Worm (Caenorhabditis elegans): ENCODE measurements around the gene sri-47.
"Not testable (repeated sequence)": the region's sequence is repeated elsewhere in the genome, so short reads cannot be mapped to it uniquely, and the experiment has no call there.

Gene sri-47

DNA sequence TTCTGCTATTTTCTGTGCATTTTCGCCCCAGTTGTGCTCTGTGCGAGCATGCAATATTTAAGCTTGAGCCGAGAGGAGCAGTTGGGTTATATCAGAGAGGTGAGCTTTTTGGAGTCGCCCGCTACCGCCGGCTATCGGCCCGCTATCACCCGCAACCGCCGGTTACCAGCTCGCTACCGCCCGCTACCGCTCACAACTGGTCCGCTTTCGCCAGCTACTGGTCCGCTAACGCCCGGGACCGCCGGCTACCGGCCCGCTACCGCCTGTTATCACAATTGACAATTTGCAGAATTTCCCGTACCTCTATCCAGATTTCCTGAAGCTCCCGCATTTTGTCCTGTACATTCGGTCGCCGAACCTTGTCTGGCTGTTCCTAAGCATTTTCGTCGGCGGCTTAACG lies 28.3 kb upstream of the sri-47 start:
- TF ChIP-seq tab-1 (GFP tag; IDR thresholded peaks at IDR 0.05) (no peak), flt-1 (GFP tag; IDR thresholded peaks at IDR 0.05) (peak; percentile 44; the same call in 1 of the 2 replicates), ztf-29 (GFP tag; IDR thresholded peaks at IDR 0.05) (no peak), cog-1 (tag; optimal IDR thresholded peaks at IDR 0.05) (no peak), ztf-23 (GFP tag; IDR thresholded peaks at IDR 0.05) (no peak), klf-2 (GFP tag; conservative IDR thresholded peaks at IDR 0.05) (no peak), T22C8.4 (GFP tag; IDR thresholded peaks at IDR 0.05) (no peak)

DNA sequence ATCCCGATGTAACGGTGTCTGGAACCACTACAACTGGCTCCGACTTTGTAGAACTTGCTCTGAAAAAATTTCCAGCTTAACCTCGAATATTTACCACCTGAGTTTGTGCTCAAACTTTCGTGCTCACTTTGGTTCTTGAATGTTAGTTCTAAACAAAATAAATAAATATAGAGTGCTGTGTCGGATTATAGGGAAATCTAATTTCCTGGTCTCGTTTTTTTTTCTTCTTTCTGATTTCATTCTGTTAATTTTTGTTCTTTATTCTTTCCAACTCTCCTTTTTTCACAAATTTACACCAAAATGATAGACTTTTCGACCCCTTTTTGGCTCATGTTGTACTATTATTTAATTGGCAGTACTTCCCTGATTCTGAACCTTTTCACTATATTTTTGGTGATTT lies 27.4 kb upstream of the sri-47 start, which contains the start of gene sri-37:
sri-37 (plus strand) TSS at position 301 of the 400 bp plus-strand sequence.
- TF ChIP-seq T22C8.4 (GFP tag; IDR thresholded peaks at IDR 0.05) (no peak), flt-1 (GFP tag; IDR thresholded peaks at IDR 0.05) (no peak), tab-1 (GFP tag; IDR thresholded peaks at IDR 0.05) (no peak), ref-1 (GFP tag; conservative IDR thresholded peaks at IDR 0.05) (no peak), ztf-23 (GFP tag; IDR thresholded peaks at IDR 0.05) (no peak), klf-2 (GFP tag; conservative IDR thresholded peaks at IDR 0.05) (no peak), ztf-29 (GFP tag; IDR thresholded peaks at IDR 0.05) (no peak), cog-1 (tag; optimal IDR thresholded peaks at IDR 0.05) (no peak), med-1 (GFP tag; optimal IDR thresholded peaks at IDR 0.05; ENCODE audit: insufficient read depth) (no peak)

DNA sequence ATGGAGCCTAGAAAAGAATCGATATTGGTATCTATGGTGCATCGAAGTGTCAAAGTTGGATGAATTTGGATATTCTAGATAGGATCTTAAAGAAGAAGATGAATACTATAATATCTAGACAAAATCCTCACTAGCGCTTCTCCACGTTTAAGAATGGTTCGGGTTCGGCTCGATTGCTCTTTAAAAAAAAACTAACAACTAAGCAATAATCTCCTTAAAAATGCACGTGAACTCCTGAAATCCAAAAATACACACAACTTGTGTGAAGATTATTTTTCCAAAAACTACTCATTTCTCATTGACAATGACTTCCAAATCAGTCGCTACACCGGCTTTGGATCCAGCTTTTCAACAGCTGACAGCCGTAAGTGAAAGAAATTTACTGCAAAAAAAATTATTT lies 25.5 kb upstream of the sri-47 start, which contains the start of gene D2062.1:
D2062.1 (plus strand) TSS at position 301 of the 400 bp plus-strand sequence.
- TF ChIP-seq klf-2 (GFP tag; conservative IDR thresholded peaks at IDR 0.05) (no peak), cog-1 (tag; optimal IDR thresholded peaks at IDR 0.05) (no peak), med-1 (GFP tag; optimal IDR thresholded peaks at IDR 0.05; ENCODE audit: insufficient read depth) (no peak), ztf-23 (GFP tag; IDR thresholded peaks at IDR 0.05) (no peak), T22C8.4 (GFP tag; IDR thresholded peaks at IDR 0.05) (no peak), ztf-29 (GFP tag; IDR thresholded peaks at IDR 0.05) (no peak), tab-1 (GFP tag; IDR thresholded peaks at IDR 0.05) (no peak), flt-1 (GFP tag; IDR thresholded peaks at IDR 0.05) (no peak), ref-1 (GFP tag; conservative IDR thresholded peaks at IDR 0.05) (no peak)

DNA sequence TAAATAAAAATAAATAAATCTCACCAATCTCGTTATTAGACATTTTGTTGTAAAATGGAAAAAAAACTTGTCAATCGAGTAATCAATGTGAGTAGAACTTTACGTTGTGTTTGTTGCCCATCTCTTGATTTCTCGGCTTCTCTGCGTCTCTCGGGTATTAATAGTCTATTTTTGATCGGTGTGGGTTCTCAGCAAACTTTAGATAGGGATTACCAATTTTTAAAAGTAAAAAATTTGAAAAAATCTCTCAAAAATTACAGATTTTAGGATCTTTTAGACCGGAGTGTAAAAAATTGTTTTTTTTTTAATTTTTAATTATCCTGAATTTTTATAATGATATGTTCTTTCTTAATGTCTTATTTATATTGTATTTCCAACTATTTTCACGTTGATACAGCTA lies 19.3 kb upstream of the sri-47 start, which contains the start of gene F22E5.21:
F22E5.21 (minus strand) TSS at position 101 of the 400 bp plus-strand sequence.
- TF ChIP-seq ref-1 (GFP tag; conservative IDR thresholded peaks at IDR 0.05) (no peak), flt-1 (GFP tag; IDR thresholded peaks at IDR 0.05) (no peak), klf-2 (GFP tag; conservative IDR thresholded peaks at IDR 0.05) (no peak), med-1 (GFP tag; optimal IDR thresholded peaks at IDR 0.05; ENCODE audit: insufficient read depth) (no peak)

DNA sequence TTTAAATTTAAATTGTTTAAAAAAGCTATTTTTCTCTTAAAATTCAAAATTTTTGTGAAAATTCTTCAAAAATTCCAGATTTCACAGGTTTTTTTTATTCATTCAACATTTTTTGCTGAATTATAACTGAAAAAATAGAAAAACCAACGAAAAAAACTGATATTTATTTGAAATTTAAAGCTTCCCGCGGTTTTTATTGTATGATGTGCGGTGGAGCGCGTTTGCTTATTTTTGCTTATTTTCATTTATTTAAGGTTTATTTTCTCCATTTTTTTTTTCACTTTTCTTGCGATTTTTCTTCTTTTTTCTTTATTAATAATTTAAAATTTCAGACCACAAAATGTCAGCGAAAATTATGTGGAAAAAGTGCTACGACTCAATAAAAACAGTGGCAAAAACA lies 18.6 kb upstream of the sri-47 start, which contains the start of gene F22E5.9:
F22E5.9 (plus strand) TSS at position 327 of the 400 bp plus-strand sequence.
- TF ChIP-seq med-1 (GFP tag; optimal IDR thresholded peaks at IDR 0.05; ENCODE audit: insufficient read depth): no peak
- TF ChIP-seq klf-2 (GFP tag; conservative IDR thresholded peaks at IDR 0.05): no peak
- TF ChIP-seq tab-1 (GFP tag; IDR thresholded peaks at IDR 0.05): no peak
- TF ChIP-seq ztf-29 (GFP tag; IDR thresholded peaks at IDR 0.05): no peak
- no peak for TF ChIP-seq T22C8.4 (GFP tag; IDR thresholded peaks at IDR 0.05)
- no peak for TF ChIP-seq flt-1 (GFP tag; IDR thresholded peaks at IDR 0.05)
- no peak for TF ChIP-seq cog-1 (tag; optimal IDR thresholded peaks at IDR 0.05)
- no peak for TF ChIP-seq ref-1 (GFP tag; conservative IDR thresholded peaks at IDR 0.05)
- TF ChIP-seq ztf-23 (GFP tag; IDR thresholded peaks at IDR 0.05): no peak

DNA sequence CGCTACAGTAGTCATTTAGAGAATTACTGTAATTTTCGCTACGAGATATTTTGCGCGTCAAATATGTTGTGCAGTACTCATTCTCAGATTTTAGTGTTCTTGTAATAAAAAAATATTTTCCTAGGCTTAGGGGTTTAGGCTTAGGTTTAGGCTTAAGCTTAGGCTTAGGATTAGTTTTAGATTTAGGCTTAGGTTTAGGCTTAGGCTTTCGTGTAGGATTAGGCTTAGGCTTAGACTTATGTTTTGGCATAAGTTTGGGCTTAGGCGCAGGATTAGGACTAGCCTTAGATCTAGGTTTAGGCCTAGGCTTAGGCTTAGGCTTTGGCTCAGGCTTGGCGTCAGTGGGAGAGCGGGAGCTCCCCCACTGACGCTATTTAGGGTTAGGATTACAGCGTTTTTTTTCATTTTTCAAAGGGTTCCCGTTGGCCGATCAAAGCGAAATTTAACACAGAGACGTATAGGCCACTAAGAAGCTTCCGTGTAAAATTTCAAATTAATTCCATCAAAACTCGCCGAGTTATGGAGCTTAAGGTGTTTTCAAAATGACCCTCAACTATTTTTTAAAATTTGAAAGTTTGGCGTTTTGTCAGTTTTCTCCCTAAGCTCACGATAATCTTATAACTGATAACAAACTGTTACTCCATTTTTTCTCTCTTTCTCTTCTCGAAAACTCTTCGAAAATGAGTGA lies 17.2 kb upstream of the sri-47 start, which contains the start of gene F22E5.8:
F22E5.8 (plus strand) TSS at position 638 of the 688 bp plus-strand sequence.
- not testable (repeated sequence) for TF ChIP-seq tab-1 (GFP tag; IDR thresholded peaks at IDR 0.05); med-1 (GFP tag; optimal IDR thresholded peaks at IDR 0.05; ENCODE audit: insufficient read depth); ztf-23 (GFP tag; IDR thresholded peaks at IDR 0.05)

DNA sequence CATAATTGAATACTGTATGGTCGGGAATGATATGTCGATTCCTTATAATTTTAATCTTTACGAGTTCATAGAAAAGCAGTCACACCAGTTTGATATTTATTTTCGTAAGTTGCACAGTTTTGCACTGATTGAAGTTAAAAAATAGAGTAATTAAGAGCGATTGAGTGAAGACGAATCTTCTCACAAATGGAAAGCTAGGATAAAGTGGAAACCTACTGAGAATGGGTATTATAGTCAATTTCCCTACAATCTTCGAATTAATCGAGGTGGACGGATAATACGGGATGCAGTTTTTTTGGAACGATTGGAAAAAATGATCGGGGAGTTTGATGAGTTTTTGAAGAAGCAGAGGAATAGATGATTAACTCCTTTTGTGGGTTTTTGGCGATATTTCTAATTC lies 15.7 kb upstream of the sri-47 start, which contains the start of gene F22E5.23:
F22E5.23 (plus strand) TSS at position 301 of the 400 bp plus-strand sequence.
- TF ChIP-seq cog-1 (tag; optimal IDR thresholded peaks at IDR 0.05): no peak
- TF ChIP-seq ref-1 (GFP tag; conservative IDR thresholded peaks at IDR 0.05): no peak
- no peak for TF ChIP-seq flt-1 (GFP tag; IDR thresholded peaks at IDR 0.05)
- no peak for TF ChIP-seq tab-1 (GFP tag; IDR thresholded peaks at IDR 0.05)
- TF ChIP-seq ztf-29 (GFP tag; IDR thresholded peaks at IDR 0.05): no peak
- no peak for TF ChIP-seq med-1 (GFP tag; optimal IDR thresholded peaks at IDR 0.05; ENCODE audit: insufficient read depth)
- no peak for TF ChIP-seq ztf-23 (GFP tag; IDR thresholded peaks at IDR 0.05)
- no peak for TF ChIP-seq T22C8.4 (GFP tag; IDR thresholded peaks at IDR 0.05)
- no peak for TF ChIP-seq klf-2 (GFP tag; conservative IDR thresholded peaks at IDR 0.05)

DNA sequence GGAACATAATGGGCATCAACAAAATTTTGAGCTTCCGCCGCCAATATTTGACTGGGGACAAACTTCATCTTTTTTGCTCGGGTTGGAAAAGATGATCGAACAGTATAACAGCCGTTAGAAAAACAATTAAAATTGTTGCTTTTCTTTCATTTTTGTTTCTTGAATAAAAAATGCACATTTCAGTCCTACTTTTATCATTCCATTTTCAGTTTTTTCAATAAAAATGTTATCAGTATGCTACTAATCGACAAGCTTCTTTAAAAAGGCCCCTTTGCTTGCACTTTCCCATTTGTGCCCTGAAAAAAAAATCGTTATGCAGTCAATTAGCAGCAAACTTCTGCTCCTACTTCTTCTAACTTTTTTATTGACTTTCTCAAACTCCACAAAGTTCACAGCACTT lies 14.9 kb upstream of the sri-47 start, which contains the start of gene F22E5.7:
F22E5.7 (plus strand) TSS at position 301 of the 400 bp plus-strand sequence.
- no peak for TF ChIP-seq klf-2 (GFP tag; conservative IDR thresholded peaks at IDR 0.05)
- TF ChIP-seq cog-1 (tag; optimal IDR thresholded peaks at IDR 0.05): no peak
- no peak for TF ChIP-seq ztf-29 (GFP tag; IDR thresholded peaks at IDR 0.05)

DNA sequence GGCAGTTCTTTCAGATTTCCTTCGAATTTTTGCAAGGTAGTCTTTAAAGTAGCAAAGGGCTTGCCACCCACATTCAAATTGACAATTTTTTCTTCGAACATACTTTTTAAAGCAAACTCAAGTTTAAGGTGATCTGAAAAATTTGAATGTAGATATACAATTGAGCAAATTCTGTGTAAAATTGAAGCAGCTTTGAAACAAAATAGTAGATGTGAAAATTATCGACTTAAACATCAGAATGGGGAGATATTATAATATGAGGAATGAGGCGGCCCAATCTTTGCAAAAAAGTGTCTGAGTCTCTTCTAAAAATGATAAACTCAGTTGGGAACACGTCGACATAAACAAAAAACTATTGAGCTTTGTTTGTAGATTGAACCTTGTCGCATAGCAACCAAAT lies 12.2 kb upstream of the sri-47 start, which contains the start of gene F22E5.11:
F22E5.11 (minus strand) TSS at position 101 of the 400 bp plus-strand sequence.
- TF ChIP-seq med-1 (GFP tag; optimal IDR thresholded peaks at IDR 0.05; ENCODE audit: insufficient read depth) (no peak), flt-1 (GFP tag; IDR thresholded peaks at IDR 0.05) (no peak), klf-2 (GFP tag; conservative IDR thresholded peaks at IDR 0.05) (no peak), ztf-23 (GFP tag; IDR thresholded peaks at IDR 0.05) (no peak), ref-1 (GFP tag; conservative IDR thresholded peaks at IDR 0.05) (no peak), cog-1 (tag; optimal IDR thresholded peaks at IDR 0.05) (no peak), tab-1 (GFP tag; IDR thresholded peaks at IDR 0.05) (no peak), T22C8.4 (GFP tag; IDR thresholded peaks at IDR 0.05) (no peak), ztf-29 (GFP tag; IDR thresholded peaks at IDR 0.05) (no peak)

DNA sequence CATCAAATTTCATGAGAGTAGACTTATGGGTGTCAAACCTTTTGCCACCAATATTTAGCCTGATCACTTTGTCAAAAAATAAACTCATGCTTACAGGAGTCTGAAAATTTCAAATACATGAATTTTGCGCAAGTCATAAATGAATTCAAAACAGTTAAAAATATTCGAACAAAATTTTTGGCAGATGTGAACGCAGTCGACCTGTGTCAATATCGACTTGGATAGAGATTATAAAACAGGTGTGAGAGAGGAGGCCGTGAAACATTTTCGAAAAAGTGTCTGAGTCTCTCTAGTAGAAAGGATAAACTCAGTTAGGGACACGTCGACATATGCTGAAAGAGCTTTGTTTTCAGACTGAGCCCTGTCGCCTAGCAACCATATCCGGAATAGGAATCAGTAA lies 9.9 kb upstream of the sri-47 start, which contains the start of gene F22E5.12:
F22E5.12 (minus strand) TSS at position 101 of the 400 bp plus-strand sequence.
- not testable (repeated sequence) for TF ChIP-seq cog-1 (tag; optimal IDR thresholded peaks at IDR 0.05); klf-2 (GFP tag; conservative IDR thresholded peaks at IDR 0.05); ref-1 (GFP tag; conservative IDR thresholded peaks at IDR 0.05)
